Worm (Caenorhabditis elegans) whole organism, L1 larva: ENCODE results near the gene adt-1.

Experiments
- aly-2 ChIP-seq: fragments of 150-350 bp; optimal IDR thresholded peaks from 2 replicates; lab custom pipeline; 2014; ENCODE audit warnings: missing biosample characterization, missing genetic modification characterization
- efl-1 ChIP-seq, 4 experiments: fragments of 150-350 bp; optimal IDR thresholded peaks in 3 of 4; peaks in 1 of 4; 1 replicate in 1 of 4; 2 replicates in 3 of 4; lab custom pipeline; 2014; ENCODE audit warnings: missing biosample characterization in 2 of 4, missing genetic modification characterization in 2 of 4, missing genetic modification reagents in 2 of 4
- fos-1 ChIP-seq: fragments of 150-350 bp; optimal IDR thresholded peaks from 2 replicates; lab custom pipeline; 2014; ENCODE audit warnings: missing biosample characterization, missing genetic modification characterization
- lin-13 ChIP-seq: fragments of 150-350 bp; optimal IDR thresholded peaks from 2 replicates; lab custom pipeline; 2014; ENCODE audit warnings: missing biosample characterization, missing genetic modification reagents, missing genetic modification characterization
- nhr-12 ChIP-seq: sonication (generic microtip); optimal IDR thresholded peaks from 2 replicates; lab custom pipeline; 2017; ENCODE audit warnings: missing biosample characterization, missing genetic modification characterization
- unc-62 ChIP-seq: fragments of 150-350 bp; optimal IDR thresholded peaks from 2 replicates; lab custom pipeline; 2014; ENCODE audit warnings: missing biosample characterization, missing genetic modification reagents, missing genetic modification characterization

DNA sequence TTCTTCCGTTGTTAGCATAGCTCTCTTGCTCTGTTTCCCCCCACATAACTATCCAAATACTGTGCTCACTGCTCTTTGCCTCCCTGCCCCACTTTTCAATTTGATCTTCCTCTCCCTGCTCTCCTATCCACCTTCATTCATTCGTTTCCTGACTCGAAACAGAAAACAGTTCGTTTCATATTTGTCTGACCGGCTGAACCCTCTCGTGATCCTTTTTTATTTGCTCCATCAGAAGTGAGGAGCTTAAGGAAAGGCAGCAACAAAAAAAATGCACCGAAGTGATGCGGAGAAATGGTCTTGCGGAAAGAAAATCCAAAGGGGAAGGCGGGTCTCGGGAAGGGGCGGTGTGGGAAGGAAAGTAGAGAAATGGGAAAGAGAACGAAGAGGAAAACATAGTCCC lies 42.8 kb downstream of the adt-1 start:
- TF ChIP-seq unc-62 (GFP tag; lab: Kevin White, UChicago) (no peak), efl-1 (optimal IDR thresholded peaks at IDR 0.05; lab: Kevin White, UChicago) (no peak), efl-1 (GFP tag; optimal IDR thresholded peaks at IDR 0.05 in 1 of 2; lab: Kevin White, UChicago) (no peak), fos-1 (tag; lab: Kevin White, UChicago) (no peak), lin-13 (GFP tag; lab: Kevin White, UChicago) (no peak), nhr-12 (tag; lab: Kevin White, UChicago) (no peak), aly-2 (no peak)
